Fruit fly (Drosophila melanogaster): ENCODE data around the gene CG32219.

Gene CG32219

DNA sequence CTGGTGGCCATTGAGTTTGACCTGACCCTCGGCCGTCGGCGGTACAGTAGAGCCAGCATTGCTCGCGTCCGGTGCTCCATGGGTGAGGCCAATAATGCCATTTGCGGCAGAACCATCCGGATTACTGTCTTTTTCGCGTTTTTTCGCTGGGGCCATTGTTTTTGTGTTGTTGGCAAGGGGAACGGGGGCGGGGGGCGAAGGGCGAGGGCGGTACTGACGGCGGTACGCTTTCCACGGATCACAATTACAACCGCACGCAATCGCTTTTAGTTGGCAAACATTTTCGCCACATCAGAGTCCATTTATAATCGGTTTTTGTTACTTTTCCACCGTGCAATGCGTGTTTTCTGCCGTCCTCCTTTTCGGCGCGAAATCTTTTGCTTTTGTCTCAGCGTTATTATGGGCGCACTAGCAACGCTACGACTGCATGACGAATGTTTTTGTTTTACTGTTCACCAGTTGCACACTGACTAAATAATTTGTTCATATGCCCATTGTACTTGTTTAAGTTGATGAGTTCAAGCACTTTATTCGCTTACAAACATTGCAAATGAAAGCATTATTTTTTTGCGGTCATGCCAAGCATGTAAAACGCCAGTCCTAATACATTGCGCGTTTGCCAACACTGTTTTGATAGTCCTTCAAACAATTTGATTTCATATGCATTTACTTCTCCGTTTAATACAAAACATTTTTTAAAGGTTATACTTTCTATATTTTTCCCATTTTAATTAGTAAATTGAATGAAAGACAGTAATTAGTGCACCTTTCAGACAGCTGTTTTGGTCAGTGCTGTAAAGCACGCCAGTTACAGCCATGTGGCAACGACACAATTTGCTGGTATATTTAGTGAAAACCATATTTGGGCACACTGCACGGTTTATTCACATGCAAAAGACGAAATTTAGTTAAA, 27.8 kb downstream of the CG32219 start, which contains the start of gene Pfdn6 (continued):
- TF ChIP-seq CG15696 (tag; optimal IDR thresholded peaks at IDR 0.05) (peak; percentile 77), CG7963 (GFP tag; IDR thresholded peaks at IDR 0.05; ENCODE audit: partially characterized antibody) (peak; percentile 60; the same call in 1 of the 3 replicates), CG12236 (GFP tag; optimal IDR thresholded peaks at IDR 0.05) (peak; percentile 17), Nf-YA (GFP tag; IDR thresholded peaks at IDR 0.05) (0 out of 2 replicates have a peak, but pooled peaks have one; percentile 11), CG11093 (GFP tag; IDR thresholded peaks at IDR 0.05) (peak; percentile 72; the same call in 2 of the 3 replicates), CG3995 (GFP tag; optimal IDR thresholded peaks at IDR 0.05) (peak; percentile 44), lbe (GFP tag; optimal IDR thresholded peaks at IDR 0.05) (peak; percentile 70), bigmax (GFP tag; optimal IDR thresholded peaks at IDR 0.05) (no peak), CG5953 (GFP tag; IDR thresholded peaks at IDR 0.05) (peak; percentile 49; the same call in 1 of the 2 replicates), TFAM (GFP tag; optimal IDR thresholded peaks at IDR 0.05) (no peak), Med (GFP tag) (peak; percentile 96), Atf6 (GFP tag; IDR thresholded peaks at IDR 0.05) (peak; percentile 73), tna (GFP tag; IDR thresholded peaks at IDR 0.05; ENCODE audit: partially characterized antibody) (peak; percentile 70), nau (GFP tag; optimal IDR thresholded peaks at IDR 0.05) (no peak), jing (GFP tag; optimal IDR thresholded peaks at IDR 0.05) (peak; percentile 39), CG17361 (GFP tag; IDR thresholded peaks at IDR 0.05) (peak; percentile 84; the same call in 2 of the 3 replicates), Vsx1 (GFP tag; optimal IDR thresholded peaks at IDR 0.05) (no peak), zen (tag; optimal IDR thresholded peaks at IDR 0.05) (peak; percentile 89), CG1529 (GFP tag; optimal IDR thresholded peaks at IDR 0.05) (no peak), Awh (GFP tag; IDR thresholded peaks at IDR 0.05) (peak; percentile 64; the same call in 1 of the 2 replicates), slbo (GFP tag; IDR thresholded peaks at IDR 0.05) (peak; percentile 88), CG31441 (GFP tag; IDR thresholded peaks at IDR 0.05) (peak; percentile 71), ssp (GFP tag; IDR thresholded peaks at IDR 0.05) (peak; percentile 69), GATAe (GFP tag; conservative IDR thresholded peaks at IDR 0.05) (no peak), CG17912 (GFP tag; optimal IDR thresholded peaks at IDR 0.05) (peak; percentile 7), Dip3 (GFP tag; optimal IDR thresholded peaks at IDR 0.05) (peak; percentile 88), CG11456 (GFP tag; IDR thresholded peaks at IDR 0.05) (peak; percentile 50; the same call in 1 of the 3 replicates), otp (GFP tag; IDR thresholded peaks at IDR 0.05) (peak; percentile 55; the same call in 1 of the 3 replicates), CG14710 (tag; optimal IDR thresholded peaks at IDR 0.05) (peak; percentile 82), sqz (GFP tag; optimal IDR thresholded peaks at IDR 0.05) (no peak), CG10565 (GFP tag; optimal IDR thresholded peaks at IDR 0.05) (no peak), ro (GFP tag; IDR thresholded peaks at IDR 0.05) (no peak), CG10543 (GFP tag; optimal IDR thresholded peaks at IDR 0.05) (peak; percentile 79), Camta (GFP tag; optimal IDR thresholded peaks at IDR 0.05) (peak; percentile 48), fd102C (GFP tag; optimal IDR thresholded peaks at IDR 0.05) (no peak), gro (GFP tag; optimal IDR thresholded peaks at IDR 0.05) (peak; percentile 56), YL-1 (GFP tag; optimal IDR thresholded peaks at IDR 0.05) (peak; percentile 90), so (GFP tag; IDR thresholded peaks at IDR 0.05) (peak; percentile 72; the same call in 1 of the 3 replicates), ato (GFP tag; IDR thresholded peaks at IDR 0.05; ENCODE audit: partially characterized antibody) (peak; percentile 54), kni (GFP tag; optimal IDR thresholded peaks at IDR 0.05) (no peak), pum (GFP tag; optimal IDR thresholded peaks at IDR 0.05) (peak; percentile 36), CG14965 (GFP tag; optimal IDR thresholded peaks at IDR 0.05; ENCODE audit: borderline replicate concordance) (no peak), Fer1 (GFP tag; optimal IDR thresholded peaks at IDR 0.05) (peak; percentile 47), al (GFP tag; IDR thresholded peaks at IDR 0.05) (peak; percentile 54; the same call in 1 of the 2 replicates), B-H2 (GFP tag; optimal IDR thresholded peaks at IDR 0.05) (peak; percentile 65), Gug (GFP tag; IDR thresholded peaks at IDR 0.05) (no peak), bcd (GFP tag; optimal IDR thresholded peaks at IDR 0.05) (peak; percentile 67), CG34422 (GFP tag; IDR thresholded peaks at IDR 0.05) (peak; percentile 71; the same call in 1 of the 3 replicates)

Data from whole organism, embryonic.